Fruit fly (Drosophila melanogaster) whole organism, embryonic: ENCODE results near the gene Cog2.

Experiments
- Antp ChIP-seq: fragments of 200-800 bp; sonication (Bioruptor generic); optimal IDR thresholded peaks from 3 replicates; lab custom pipeline; 2016; ENCODE audit warnings: missing biosample characterization, missing genetic modification characterization
- Blimp-1 ChIP-seq: fragments of 200-800 bp; sonication (Bioruptor generic); optimal IDR thresholded peaks from 3 replicates; lab custom pipeline; 2018; ENCODE audit warnings: missing biosample characterization, missing genetic modification characterization, mild to moderate bottlenecking, moderate library complexity, missing genetic modification reagents
- CG10366 ChIP-seq: fragments of 200-800 bp; sonication (Bioruptor generic); IDR thresholded peaks from 2 replicates; pipeline ENCODE4 v1.3.6; 2022; ENCODE audit warnings: missing biosample characterization, missing genetic modification characterization
- CG11093 ChIP-seq: fragments of 200-800 bp; sonication (Bioruptor generic); IDR thresholded peaks from 3 replicates; pipeline ENCODE4 v1.3.6; 2022; ENCODE audit warnings: missing biosample characterization, missing genetic modification characterization
- CG14441 ChIP-seq: fragments of 200-800 bp; sonication (Bioruptor generic); IDR thresholded peaks from 2 replicates; pipeline ENCODE4 v1.3.6; 2022; ENCODE audit warnings: missing biosample characterization, missing genetic modification characterization
- CG15601 ChIP-seq: fragments of 200-800 bp; sonication (Bioruptor generic); optimal IDR thresholded peaks from 3 replicates; lab custom pipeline; 2019; ENCODE audit warnings: missing biosample characterization, mild to moderate bottlenecking, missing genetic modification characterization, moderate library complexity
- CG16813 ChIP-seq: fragments of 200-800 bp; sonication (Bioruptor generic); IDR thresholded peaks from 3 replicates; pipeline ENCODE4 v1.3.6; 2022; ENCODE audit warnings: missing biosample characterization, missing genetic modification characterization; ENCODE audit not compliant: partially characterized antibody
- CG17802 ChIP-seq: fragments of 200-800 bp; sonication (Bioruptor generic); optimal IDR thresholded peaks from 2 replicates; lab custom pipeline; 2018; ENCODE audit warnings: missing biosample characterization, mild to moderate bottlenecking, missing genetic modification characterization, moderate library complexity
- CG18619 ChIP-seq: fragments of 200-800 bp; sonication (Bioruptor generic); optimal IDR thresholded peaks from 3 replicates; lab custom pipeline; 2017; ENCODE audit warnings: missing biosample characterization, mild to moderate bottlenecking, missing genetic modification characterization
- CG34422 ChIP-seq: fragments of 200-800 bp; sonication (Bioruptor generic); IDR thresholded peaks from 3 replicates; pipeline ENCODE4 v1.3.6; 2022; ENCODE audit warnings: missing biosample characterization, missing genetic modification characterization
- CG6272 ChIP-seq: fragments of 200-800 bp; sonication (Bioruptor generic); IDR thresholded peaks from 2 replicates; pipeline ENCODE4 v1.3.6; 2022; ENCODE audit warnings: missing biosample characterization, missing genetic modification characterization
- CG6654 ChIP-seq: fragments of 200-800 bp; sonication (Bioruptor generic); optimal IDR thresholded peaks from 2 replicates; lab custom pipeline; 2017; ENCODE audit warnings: missing biosample characterization, mild to moderate bottlenecking, missing genetic modification characterization
- CG6813 ChIP-seq: fragments of 200-800 bp; sonication (Bioruptor generic); optimal IDR thresholded peaks from 2 replicates; lab custom pipeline; 2017; ENCODE audit warnings: missing biosample characterization, missing genetic modification characterization, mild to moderate bottlenecking, moderate library complexity, missing genetic modification reagents
- CG8924 ChIP-seq: fragments of 200-800 bp; optimal IDR thresholded peaks from 3 replicates; lab custom pipeline; 2019; ENCODE audit warnings: missing biosample characterization, mild to moderate bottlenecking, missing genetic modification characterization, moderate library complexity
- CG9817 ChIP-seq: fragments of 200-800 bp; sonication (Bioruptor generic); optimal IDR thresholded peaks from 2 replicates; lab custom pipeline; 2018; ENCODE audit warnings: missing biosample characterization, mild to moderate bottlenecking, missing genetic modification characterization, moderate library complexity
- D ChIP-seq, 2 experiments: fragments of 200-800 bp in 1 of 2; fragments of >200 bp in 1 of 2; sonication (Bioruptor generic) in 1 of 2; optimal IDR thresholded peaks; 2 replicates in 1 of 2; 3 replicates in 1 of 2; lab custom pipeline; 2017; ENCODE audit warnings: mild to moderate bottlenecking in 1 of 2, missing biosample characterization in 1 of 2, missing genetic modification characterization in 1 of 2, missing genetic modification reagents in 1 of 2
- Gug ChIP-seq: fragments of 200-800 bp; sonication (Bioruptor generic); IDR thresholded peaks from 4 replicates; pipeline ENCODE4 v1.3.6; 2022; ENCODE audit warnings: missing biosample characterization, missing genetic modification characterization
- HLH3B ChIP-seq: fragments of 200-800 bp; sonication (Bioruptor generic); IDR thresholded peaks from 2 replicates; pipeline ENCODE4 v1.3.6; 2022; ENCODE audit warnings: missing biosample characterization, missing genetic modification characterization
- HLHmδ ChIP-seq: fragments of 200-800 bp; sonication (Bioruptor generic); optimal IDR thresholded peaks from 2 replicates; lab custom pipeline; 2018; ENCODE audit warnings: missing biosample characterization, mild to moderate bottlenecking, missing genetic modification characterization, moderate library complexity
- Hr3 ChIP-seq: fragments of 200-800 bp; sonication (Bioruptor generic); optimal IDR thresholded peaks from 3 replicates; lab custom pipeline; 2016; ENCODE audit warnings: missing biosample characterization, missing genetic modification characterization
- Meics ChIP-seq: fragments of 200-800 bp; sonication (Bioruptor generic); optimal IDR thresholded peaks from 2 replicates; lab custom pipeline; 2017; ENCODE audit warnings: missing biosample characterization, mild to moderate bottlenecking, missing genetic modification characterization
- Rfx ChIP-seq: fragments of 200-800 bp; sonication (Bioruptor generic); IDR thresholded peaks from 2 replicates; pipeline ENCODE4 v1.3.6; 2022; ENCODE audit warnings: missing biosample characterization, missing genetic modification characterization
- Scr ChIP-seq: fragments of 200-800 bp; sonication (Bioruptor generic); IDR thresholded peaks from 2 replicates; pipeline ENCODE4 v1.3.6; 2022; ENCODE audit warnings: missing biosample characterization, missing genetic modification characterization; ENCODE audit not compliant: partially characterized antibody
- Spps ChIP-seq: fragments of 200-800 bp; sonication (Bioruptor generic); optimal IDR thresholded peaks from 2 replicates; lab custom pipeline; 2018; ENCODE audit warnings: missing biosample characterization, mild to moderate bottlenecking, missing genetic modification characterization
- TFAM ChIP-seq: fragments of 200-800 bp; sonication (Bioruptor generic); optimal IDR thresholded peaks from 2 replicates; lab custom pipeline; 2017; ENCODE audit warnings: missing biosample characterization, missing genetic modification characterization, inconsistent platforms
- al ChIP-seq: fragments of 200-800 bp; sonication (Bioruptor generic); IDR thresholded peaks from 2 replicates; pipeline ENCODE4 v1.3.6; 2022; ENCODE audit warnings: missing biosample characterization, missing genetic modification characterization
- az2 ChIP-seq: fragments of 200-800 bp; sonication (Bioruptor generic); optimal IDR thresholded peaks from 3 replicates; lab custom pipeline; 2016; ENCODE audit warnings: missing biosample characterization, missing genetic modification characterization
- cad ChIP-seq: fragments of >200 bp; optimal IDR thresholded peaks from 2 replicates; lab custom pipeline; 2017; ENCODE audit warnings: missing biosample characterization, missing genetic modification characterization
- corto ChIP-seq: fragments of 200-800 bp; sonication (Bioruptor generic); optimal IDR thresholded peaks from 2 replicates; lab custom pipeline; 2016; ENCODE audit warnings: missing biosample characterization, mild to moderate bottlenecking, missing genetic modification characterization, moderate library complexity
- en ChIP-seq: fragments of 200-800 bp; sonication (Bioruptor generic); optimal IDR thresholded peaks from 2 replicates; lab custom pipeline; 2016; ENCODE audit warnings: missing biosample characterization, missing genetic modification characterization
- esg ChIP-seq: fragments of 200-800 bp; sonication (Bioruptor generic); conservative IDR thresholded peaks from 2 replicates; pipeline ENCODE4 v1.3.6; 2022; ENCODE audit warnings: missing biosample characterization, missing genetic modification characterization
- fd3F ChIP-seq: fragments of 200-800 bp; sonication (Bioruptor generic); optimal IDR thresholded peaks from 2 replicates; lab custom pipeline; 2018; ENCODE audit warnings: missing biosample characterization, mild to moderate bottlenecking, missing genetic modification characterization, moderate library complexity
- h ChIP-seq: fragments of >200 bp; optimal IDR thresholded peaks from 2 replicates; lab custom pipeline; 2017
- hkb ChIP-seq, 2 experiments: fragments of 200-800 bp in 1 of 2; fragments of >200 bp in 1 of 2; sonication (Bioruptor generic) in 1 of 2; IDR thresholded peaks in 1 of 2; optimal IDR thresholded peaks in 1 of 2; 2 replicates each; pipeline versions ENCODE4 v1.3.6 to Lab custom; 2017 to 2022; ENCODE audit warnings: missing biosample characterization in 1 of 2, missing genetic modification characterization in 1 of 2
- kni ChIP-seq: fragments of 200-800 bp; sonication (Bioruptor generic); optimal IDR thresholded peaks from 3 replicates; lab custom pipeline; 2017; ENCODE audit warnings: mild to moderate bottlenecking, missing biosample characterization, missing genetic modification reagents, missing genetic modification characterization
- pan ChIP-seq, 4 experiments: fragments of >200 bp in 3 of 4; fragments of 200-800 bp in 1 of 4; sonication (Bioruptor generic) in 1 of 4; optimal IDR thresholded peaks in 3 of 4; IDR thresholded peaks in 1 of 4; 2 replicates each; pipeline versions ENCODE4 v1.3.6 to Lab custom; 2017 to 2022; ENCODE audit warnings: missing biosample characterization in 2 of 4, missing genetic modification characterization in 2 of 4, mixed read lengths in 1 of 4
- pnt ChIP-seq: fragments of 200-800 bp; sonication (Bioruptor generic); optimal IDR thresholded peaks from 3 replicates; lab custom pipeline; 2016; ENCODE audit warnings: missing biosample characterization, missing genetic modification characterization
- row ChIP-seq: fragments of 200-800 bp; sonication (Bioruptor generic); IDR thresholded peaks from 3 replicates; pipeline ENCODE4 v1.3.6; 2022; ENCODE audit warnings: missing biosample characterization, missing genetic modification characterization
- slbo ChIP-seq: fragments of 200-800 bp; sonication (Bioruptor generic); IDR thresholded peaks from 2 replicates; pipeline ENCODE4 v1.3.6; 2022; ENCODE audit warnings: missing biosample characterization, missing genetic modification characterization
- stc ChIP-seq: fragments of 200-800 bp; sonication (Bioruptor generic); IDR thresholded peaks from 2 replicates; pipeline ENCODE4 v1.3.6; 2022; ENCODE audit warnings: missing biosample characterization, missing genetic modification characterization
- tgo ChIP-seq: fragments of 200-800 bp; sonication (Bioruptor generic); IDR thresholded peaks from 3 replicates; pipeline ENCODE4 v1.3.6; 2022; ENCODE audit warnings: missing biosample characterization, missing genetic modification characterization
- tio ChIP-seq: fragments of 200-800 bp; sonication (Bioruptor generic); optimal IDR thresholded peaks from 2 replicates; lab custom pipeline; 2017; ENCODE audit warnings: missing biosample characterization, missing genetic modification characterization, inconsistent platforms
- trem ChIP-seq: fragments of 200-800 bp; optimal IDR thresholded peaks from 3 replicates; lab custom pipeline; 2019; ENCODE audit warnings: missing biosample characterization, mild to moderate bottlenecking, missing genetic modification characterization, moderate library complexity
- wek ChIP-seq: fragments of 200-800 bp; sonication (Bioruptor generic); optimal IDR thresholded peaks from 3 replicates; lab custom pipeline; 2018; ENCODE audit warnings: missing biosample characterization, mild to moderate bottlenecking, missing genetic modification characterization, moderate library complexity

Gene Cog2

dm6 chr3R:15342432-15342925 lies 19.0 kb downstream of the Cog2 start (continued):
- no peak for TF ChIP-seq HLHmδ (GFP tag; lab: Kevin White, UChicago)
- TF ChIP-seq Scr (GFP tag; lab: Robert Waterston, UW), result peak; percentile 16; the same call in 1 of the 2 replicates
- TF ChIP-seq Antp (GFP tag; lab: Kevin White, UChicago), result no peak
- peak; percentile 63 for TF ChIP-seq Blimp-1 (GFP tag; lab: Kevin White, UChicago)
- no peak for TF ChIP-seq CG15601 (tag; lab: Kevin White, UChicago)
- TF ChIP-seq h (lab: Kevin White, UChicago), result no peak
- no peak for TF ChIP-seq hkb (optimal IDR thresholded peaks at IDR 0.05; lab: Kevin White, UChicago)
- 0 out of 2 replicates have a peak, but pooled peaks have one; percentile 23 for TF ChIP-seq hkb (GFP tag; IDR thresholded peaks at IDR 0.05; lab: Robert Waterston, UW)
- no peak for TF ChIP-seq fd3F
- peak; percentile 70; the same call in 1 of the 3 replicates for TF ChIP-seq CG34422 (GFP tag; lab: Robert Waterston, UW)
- TF ChIP-seq tio (GFP tag; lab: Kevin White, UChicago), result no peak
- no peak for TF ChIP-seq TFAM (GFP tag; lab: Kevin White, UChicago)
- no peak for TF ChIP-seq Spps (tag; lab: Kevin White, UChicago)
- no peak for TF ChIP-seq CG9817 (tag; lab: Kevin White, UChicago)
- TF ChIP-seq CG17802, result no peak
- no peak for TF ChIP-seq CG8924 (tag; lab: Kevin White, UChicago)
- TF ChIP-seq wek (GFP tag; lab: Kevin White, UChicago), result no peak
- no peak for TF ChIP-seq kni
- TF ChIP-seq pnt (GFP tag; lab: Kevin White, UChicago), result peak; percentile 10
- TF ChIP-seq esg (GFP tag; lab: Robert Waterston, UW), result peak; percentile 34; the same call in 1 of the 2 replicates
- no peak for TF ChIP-seq CG18619 (GFP tag; lab: Kevin White, UChicago)
- peak; percentile 25; the same call in 2 of the 3 replicates for TF ChIP-seq tgo
- no peak for TF ChIP-seq az2
- TF ChIP-seq al (GFP tag; lab: Robert Waterston, UW), result 0 out of 2 replicates have a peak, but pooled peaks have one; percentile 7
- no peak for TF ChIP-seq CG6813 (GFP tag; lab: Kevin White, UChicago)
- TF ChIP-seq row (GFP tag; lab: Robert Waterston, UW), result peak; percentile 12; the same call in 1 of the 3 replicates
- TF ChIP-seq en, result no peak
- TF ChIP-seq cad (GFP tag; lab: Kevin White, UChicago), result no peak
- TF ChIP-seq CG14441, result peak; percentile 15; the same call in 1 of the 2 replicates
- TF ChIP-seq corto (GFP tag; lab: Kevin White, UChicago), result no peak
- TF ChIP-seq Gug, result peak; percentile 9; the same call in 2 of the 4 replicates
- no peak for TF ChIP-seq Meics
- peak; percentile 25; the same call in 1 of the 2 replicates for TF ChIP-seq Rfx (GFP tag; lab: Robert Waterston, UW)
- TF ChIP-seq CG16813, result 0 out of 3 replicates have a peak, but pooled peaks have one; percentile 21
- 0 out of 2 replicates have a peak, but pooled peaks have one; percentile 25 for TF ChIP-seq CG10366 (GFP tag; lab: Robert Waterston, UW)
- no peak for TF ChIP-seq D (optimal IDR thresholded peaks at IDR 0.05; lab: Kevin White, UChicago)
- TF ChIP-seq D (GFP tag; optimal IDR thresholded peaks at IDR 0.05; lab: Kevin White, UChicago), result no peak
- TF ChIP-seq trem (tag; lab: Kevin White, UChicago), result no peak
- TF ChIP-seq HLH3B (GFP tag; lab: Robert Waterston, UW), result 0 out of 2 replicates have a peak, but pooled peaks have one; percentile 22
- no peak for TF ChIP-seq CG6654 (GFP tag; lab: Kevin White, UChicago)
- TF ChIP-seq CG11093, result 0 out of 3 replicates have a peak, but pooled peaks have one; percentile 9
- no peak for TF ChIP-seq pan (optimal IDR thresholded peaks at IDR 0.05; lab: Kevin White, UChicago)
- peak in 1 of 2 experiments; percentile 34 for TF ChIP-seq pan (GFP tag; optimal IDR thresholded peaks at IDR 0.05 in 1 of 2, IDR thresholded peaks at IDR 0.05 in 1 of 2)
- TF ChIP-seq Hr3, result no peak
- no peak for TF ChIP-seq CG6272 (GFP tag; lab: Robert Waterston, UW)
- TF ChIP-seq stc (GFP tag; lab: Robert Waterston, UW), result peak; percentile 4; the same call in 1 of the 2 replicates
- peak; percentile 42; the same call in 1 of the 2 replicates for TF ChIP-seq slbo (GFP tag; lab: Robert Waterston, UW)
